Worm (Caenorhabditis elegans) whole organism, mixed stage, embryonic: Measurements from ENCODE around the gene B0334.13.

ENCODE experiments used
- M03D4.4 ChIP-seq: sonication (generic microtip); optimal IDR thresholded peaks from 2 replicates; lab custom pipeline; 2017; ENCODE audit warnings: mild to moderate bottlenecking, missing genetic modification characterization, missing compliant biosample characterization
- bed-3 ChIP-seq: fragments of 200-800 bp; sonication (Bioruptor generic); optimal IDR thresholded peaks from 3 replicates; lab custom pipeline; 2018; ENCODE audit warnings: mild to moderate bottlenecking, missing genetic modification characterization, moderate library complexity, missing compliant biosample characterization
- blmp-1 ChIP-seq: fragments of 150-350 bp; optimal IDR thresholded peaks from 2 replicates; lab custom pipeline; 2014; ENCODE audit warnings: missing biosample characterization, missing genetic modification characterization
- ceh-39 ChIP-seq: fragments of 150-350 bp; optimal IDR thresholded peaks from 2 replicates; lab custom pipeline; 2014; ENCODE audit warnings: missing biosample characterization, missing genetic modification characterization
- ceh-43 ChIP-seq: fragments of 200-800 bp; sonication (Bioruptor generic); optimal IDR thresholded peaks from 2 replicates; lab custom pipeline; 2018; ENCODE audit warnings: mild to moderate bottlenecking, missing genetic modification characterization, moderate library complexity, missing compliant biosample characterization
- ceh-83 ChIP-seq: fragments of 200-800 bp; sonication (Bioruptor generic); optimal IDR thresholded peaks from 2 replicates; lab custom pipeline; 2018; ENCODE audit warnings: mild to moderate bottlenecking, missing genetic modification characterization, missing compliant biosample characterization
- ces-1 ChIP-seq: fragments of 150-350 bp; optimal IDR thresholded peaks from 2 replicates; lab custom pipeline; 2014; ENCODE audit warnings: missing biosample characterization, missing genetic modification reagents, missing genetic modification characterization
- cnd-1 ChIP-seq: fragments of 200-800 bp; sonication (Bioruptor generic); optimal IDR thresholded peaks from 2 replicates; lab custom pipeline; 2018; ENCODE audit warnings: mild to moderate bottlenecking, missing genetic modification characterization, missing compliant biosample characterization
- drap-1 ChIP-seq: fragments of 200-800 bp; sonication (Bioruptor generic); optimal IDR thresholded peaks from 3 replicates; lab custom pipeline; 2018; ENCODE audit warnings: mild to moderate bottlenecking, missing genetic modification characterization, missing compliant biosample characterization
- flh-1 ChIP-seq: fragments of 200-800 bp; sonication (Bioruptor generic); optimal IDR thresholded peaks from 2 replicates; lab custom pipeline; 2018; ENCODE audit warnings: mild to moderate bottlenecking, missing genetic modification characterization, moderate library complexity, missing compliant biosample characterization
- ham-2 ChIP-seq: fragments of 200-800 bp; sonication (Bioruptor generic); optimal IDR thresholded peaks from 2 replicates; lab custom pipeline; 2018; ENCODE audit warnings: mild to moderate bottlenecking, missing genetic modification characterization, missing compliant biosample characterization
- hlh-1 ChIP-seq: fragments of 150-350 bp; optimal IDR thresholded peaks from 2 replicates; lab custom pipeline; 2014; ENCODE audit warnings: missing biosample characterization, missing genetic modification reagents, missing genetic modification characterization
- lin-13 ChIP-seq: fragments of 150-350 bp; optimal IDR thresholded peaks from 2 replicates; lab custom pipeline; 2014; ENCODE audit warnings: missing biosample characterization, missing genetic modification characterization
- lin-32 ChIP-seq: fragments of 200-800 bp; sonication (Bioruptor generic); optimal IDR thresholded peaks from 2 replicates; lab custom pipeline; 2018; ENCODE audit warnings: mild to moderate bottlenecking, missing genetic modification characterization, missing compliant biosample characterization
- lsy-2 ChIP-seq: fragments of 150-350 bp; optimal IDR thresholded peaks from 2 replicates; lab custom pipeline; 2014; ENCODE audit warnings: missing biosample characterization, missing genetic modification characterization
- mep-1 ChIP-seq: fragments of 150-350 bp; optimal IDR thresholded peaks from 2 replicates; lab custom pipeline; 2017; ENCODE audit warnings: missing biosample characterization, missing genetic modification reagents, missing genetic modification characterization, inconsistent platforms
- mls-2 ChIP-seq: sonication (generic microtip); optimal IDR thresholded peaks from 2 replicates; lab custom pipeline; 2016; ENCODE audit warnings: mild to moderate bottlenecking, missing genetic modification characterization, moderate library complexity, missing compliant biosample characterization
- nhr-12 ChIP-seq: fragments of 150-350 bp; optimal IDR thresholded peaks from 2 replicates; lab custom pipeline; 2014; ENCODE audit warnings: missing biosample characterization, missing genetic modification characterization
- nhr-2 ChIP-seq: fragments of 150-350 bp; optimal IDR thresholded peaks from 2 replicates; lab custom pipeline; 2014; ENCODE audit warnings: missing biosample characterization, missing genetic modification characterization
- nhr-237 ChIP-seq: fragments of 150-350 bp; optimal IDR thresholded peaks from 2 replicates; lab custom pipeline; 2014; ENCODE audit warnings: missing biosample characterization, missing genetic modification characterization
- nhr-28 ChIP-seq: fragments of 150-350 bp; optimal IDR thresholded peaks from 2 replicates; lab custom pipeline; 2014; ENCODE audit warnings: missing biosample characterization, missing genetic modification characterization
- nhr-76 ChIP-seq: sonication (generic microtip); optimal IDR thresholded peaks from 2 replicates; lab custom pipeline; 2017; ENCODE audit warnings: missing biosample characterization, missing genetic modification characterization
- pha-4 ChIP-seq: fragments of 150-350 bp; optimal IDR thresholded peaks from 2 replicates; lab custom pipeline; 2018; ENCODE audit warnings: missing biosample characterization, missing genetic modification reagents, missing genetic modification characterization
- sem-2 ChIP-seq: fragments of 200-800 bp; sonication (Bioruptor generic); optimal IDR thresholded peaks from 2 replicates; lab custom pipeline; 2018; ENCODE audit warnings: mild to moderate bottlenecking, missing genetic modification characterization, missing compliant biosample characterization
- snpc-4 ChIP-seq: fragments of 150-350 bp; optimal IDR thresholded peaks from 2 replicates; lab custom pipeline; 2014; ENCODE audit warnings: missing biosample characterization, missing genetic modification characterization
- sptf-1 ChIP-seq: sonication (generic microtip); optimal IDR thresholded peaks from 2 replicates; lab custom pipeline; 2017; ENCODE audit warnings: mild to moderate bottlenecking, missing genetic modification characterization, moderate library complexity, missing compliant biosample characterization
- tbx-8 ChIP-seq: fragments of 200-800 bp; sonication (Bioruptor generic); optimal IDR thresholded peaks from 2 replicates; lab custom pipeline; 2018; ENCODE audit warnings: mild to moderate bottlenecking, missing genetic modification characterization, moderate library complexity, missing compliant biosample characterization
- unc-120 ChIP-seq: sonication (generic microtip); optimal IDR thresholded peaks from 2 replicates; lab custom pipeline; 2017; ENCODE audit warnings: missing genetic modification characterization, missing compliant biosample characterization; ENCODE audit not compliant: poor library complexity, severe bottlenecking
- unc-39 ChIP-seq: fragments of 150-350 bp; optimal IDR thresholded peaks from 2 replicates; lab custom pipeline; 2014; ENCODE audit warnings: missing biosample characterization, missing genetic modification characterization
- unc-62 ChIP-seq: fragments of 150-350 bp; optimal IDR thresholded peaks from 2 replicates; lab custom pipeline; 2014; ENCODE audit warnings: missing biosample characterization, missing genetic modification reagents, missing genetic modification characterization
- zip-8 ChIP-seq: fragments of 150-350 bp; optimal IDR thresholded peaks from 2 replicates; lab custom pipeline; 2014; ENCODE audit warnings: missing biosample characterization, missing genetic modification characterization
- ztf-11 ChIP-seq: fragments of 150-350 bp; optimal IDR thresholded peaks from 2 replicates; lab custom pipeline; 2014; ENCODE audit warnings: missing biosample characterization, missing genetic modification characterization

The B0334.13 gene

ce11 chrII:11535429-11535828 is 47.3 kb downstream of the B0334.13 start:
- TF ChIP-seq unc-120: no peak
- peak; percentile 45 for TF ChIP-seq unc-62 (GFP tag; lab: Kevin White, UChicago)
- peak; percentile 22 for TF ChIP-seq ztf-11 (tag; lab: Kevin White, UChicago)
- TF ChIP-seq lin-13 (tag; lab: Kevin White, UChicago): no peak
- TF ChIP-seq M03D4.4 (tag; lab: Kevin White, UChicago): no peak
- peak; percentile 82 for TF ChIP-seq nhr-2 (tag; lab: Kevin White, UChicago)
- peak; percentile 76 for TF ChIP-seq sptf-1
- TF ChIP-seq nhr-28 (tag; lab: Kevin White, UChicago): no peak
- peak; percentile 66 for TF ChIP-seq cnd-1 (tag; lab: Kevin White, UChicago)
- peak; percentile 40 for TF ChIP-seq sem-2 (GFP tag; lab: Kevin White, UChicago)
- TF ChIP-seq lin-32 (GFP tag; lab: Kevin White, UChicago): no peak
- no peak for TF ChIP-seq lsy-2 (tag; lab: Kevin White, UChicago)
- peak; percentile 73 for TF ChIP-seq mls-2 (tag; lab: Kevin White, UChicago)
- no peak for TF ChIP-seq nhr-12 (tag; lab: Kevin White, UChicago)
- no peak for TF ChIP-seq pha-4 (tag; lab: Kevin White, UChicago)
- TF ChIP-seq drap-1 (GFP tag; lab: Kevin White, UChicago): peak; percentile 61
- peak; percentile 41 for TF ChIP-seq ceh-39
- TF ChIP-seq mep-1 (tag; lab: Kevin White, UChicago): no peak
- peak; percentile 35 for TF ChIP-seq ces-1
- TF ChIP-seq bed-3 (GFP tag; lab: Kevin White, UChicago): no peak
- peak; percentile 20 for TF ChIP-seq ceh-43 (GFP tag; lab: Kevin White, UChicago)
- TF ChIP-seq blmp-1 (tag; lab: Kevin White, UChicago): no peak

ce11 chrII:11535924-11536323 is 47.8 kb downstream of the B0334.13 start:
- TF ChIP-seq zip-8 (peak; percentile 99), nhr-76 (no peak), mep-1 (tag; lab: Kevin White, UChicago) (no peak)
- TF ChIP-seq, all 35 proteins: peak for 1

- TF ChIP-seq nhr-2 (tag; lab: Kevin White, UChicago): no peak
- TF ChIP-seq ceh-43 (GFP tag; lab: Kevin White, UChicago): no peak
- TF ChIP-seq ces-1: peak; percentile 36
- TF ChIP-seq tbx-8 (GFP tag; lab: Kevin White, UChicago): no peak
Measured at ce11 chrII:11536505-11536904, 48.4 kb downstream of the B0334.13 start.

- TF ChIP-seq unc-62 (GFP tag; lab: Kevin White, UChicago) (peak; percentile 67), nhr-12 (tag; lab: Kevin White, UChicago) (no peak), sem-2 (GFP tag; lab: Kevin White, UChicago) (no peak), ceh-83 (GFP tag; lab: Kevin White, UChicago) (no peak), flh-1 (no peak), unc-120 (peak; percentile 6), hlh-1 (tag; lab: Kevin White, UChicago) (peak; percentile 60), snpc-4 (tag; lab: Kevin White, UChicago) (no peak), cnd-1 (tag; lab: Kevin White, UChicago) (peak; percentile 52), nhr-2 (tag; lab: Kevin White, UChicago) (peak; percentile 46), ceh-43 (GFP tag; lab: Kevin White, UChicago) (no peak), sptf-1 (peak; percentile 89), mls-2 (tag; lab: Kevin White, UChicago) (peak; percentile 40), ceh-39 (peak; percentile 76), unc-39 (no peak), ham-2 (peak; percentile 37), drap-1 (GFP tag; lab: Kevin White, UChicago) (no peak), mep-1 (tag; lab: Kevin White, UChicago) (peak; percentile 62)
Measured at ce11 chrII:11537115-11537514, 49.0 kb downstream of the B0334.13 start.

ce11 chrII:11537606-11538016 is 49.5 kb downstream of the B0334.13 start:
- peak; percentile 34 for TF ChIP-seq M03D4.4 (tag; lab: Kevin White, UChicago)
- TF ChIP-seq ces-1: no peak
- TF ChIP-seq drap-1 (GFP tag; lab: Kevin White, UChicago): no peak
- TF ChIP-seq bed-3 (GFP tag; lab: Kevin White, UChicago): no peak
- no peak for TF ChIP-seq unc-39
- TF ChIP-seq snpc-4 (tag; lab: Kevin White, UChicago): no peak
- TF ChIP-seq mls-2 (tag; lab: Kevin White, UChicago): peak; percentile 27
- peak; percentile 86 for TF ChIP-seq ceh-83 (GFP tag; lab: Kevin White, UChicago)
- no peak for TF ChIP-seq lin-13 (tag; lab: Kevin White, UChicago)
- TF ChIP-seq unc-62 (GFP tag; lab: Kevin White, UChicago): no peak
- TF ChIP-seq nhr-2 (tag; lab: Kevin White, UChicago): no peak
- peak; percentile 35 for TF ChIP-seq tbx-8 (GFP tag; lab: Kevin White, UChicago)
- TF ChIP-seq lsy-2 (tag; lab: Kevin White, UChicago): no peak
- no peak for TF ChIP-seq sptf-1
- TF ChIP-seq flh-1: no peak
- TF ChIP-seq sem-2 (GFP tag; lab: Kevin White, UChicago): peak; percentile 60
- TF ChIP-seq zip-8: no peak
- TF ChIP-seq ceh-43 (GFP tag; lab: Kevin White, UChicago): no peak
- no peak for TF ChIP-seq hlh-1 (tag; lab: Kevin White, UChicago)
- no peak for TF ChIP-seq blmp-1 (tag; lab: Kevin White, UChicago)
- TF ChIP-seq mep-1 (tag; lab: Kevin White, UChicago): no peak
- no peak for TF ChIP-seq nhr-237 (tag; lab: Kevin White, UChicago)
- TF ChIP-seq unc-120: no peak
- TF ChIP-seq, all 35 proteins: peak for 5
